Fruit fly (Drosophila melanogaster) whole organism, prepupa: ENCODE measurements around the gene Jon25Bi.

Experiments
- Blimp-1 ChIP-seq: fragments of 200-800 bp; sonication (Bioruptor generic); optimal IDR thresholded peaks from 3 replicates; lab custom pipeline; 2017; ENCODE audit warnings: missing biosample characterization, missing genetic modification characterization, mild to moderate bottlenecking, moderate library complexity, missing genetic modification reagents
- CG10631 ChIP-seq: fragments of 200-800 bp; sonication (Bioruptor generic); optimal IDR thresholded peaks from 2 replicates; lab custom pipeline; 2016; ENCODE audit warnings: missing biosample characterization, missing genetic modification characterization
- CG11762 ChIP-seq: fragments of 200-800 bp; sonication (Bioruptor generic); optimal IDR thresholded peaks from 3 replicates; lab custom pipeline; 2016; ENCODE audit warnings: missing biosample characterization, missing genetic modification characterization; ENCODE audit not compliant: insufficient read depth
- CG11902 ChIP-seq: fragments of 200-800 bp; sonication (Bioruptor generic); optimal IDR thresholded peaks from 3 replicates; lab custom pipeline; 2016; ENCODE audit warnings: missing biosample characterization, missing genetic modification characterization
- CG15336 ChIP-seq: fragments of 200-800 bp; sonication (Bioruptor generic); IDR thresholded peaks from 2 replicates; pipeline ENCODE4 v1.3.6; 2022; ENCODE audit warnings: missing biosample characterization, missing genetic modification characterization
- CG1621 ChIP-seq: fragments of 200-800 bp; sonication (Bioruptor generic); optimal IDR thresholded peaks from 3 replicates; lab custom pipeline; 2018; ENCODE audit warnings: missing biosample characterization, mild to moderate bottlenecking, missing genetic modification characterization
- CG16779 ChIP-seq: fragments of 200-800 bp; sonication (Bioruptor generic); optimal IDR thresholded peaks from 3 replicates; lab custom pipeline; 2017; ENCODE audit warnings: missing biosample characterization, mild to moderate bottlenecking, missing genetic modification characterization
- CG31627 ChIP-seq: fragments of 200-800 bp; sonication (Bioruptor generic); optimal IDR thresholded peaks from 3 replicates; lab custom pipeline; 2016; ENCODE audit warnings: missing biosample characterization, missing genetic modification characterization
- CG32006 ChIP-seq: fragments of 200-800 bp; sonication (Bioruptor generic); optimal IDR thresholded peaks from 3 replicates; lab custom pipeline; 2017; ENCODE audit warnings: missing biosample characterization, mild to moderate bottlenecking, missing genetic modification characterization
- CG34406 ChIP-seq: fragments of 200-800 bp; sonication (Bioruptor generic); optimal IDR thresholded peaks from 3 replicates; lab custom pipeline; 2016; ENCODE audit warnings: missing biosample characterization, missing genetic modification characterization
- CG3919 ChIP-seq: fragments of 200-800 bp; sonication (Bioruptor generic); optimal IDR thresholded peaks from 3 replicates; lab custom pipeline; 2016; ENCODE audit warnings: missing biosample characterization, missing genetic modification characterization
- CG4318 ChIP-seq: fragments of 200-800 bp; sonication (Bioruptor generic); optimal IDR thresholded peaks from 3 replicates; lab custom pipeline; 2017; ENCODE audit warnings: missing biosample characterization, mild to moderate bottlenecking, missing genetic modification characterization
- CG6276 ChIP-seq: fragments of 200-800 bp; sonication (Bioruptor generic); optimal IDR thresholded peaks from 2 replicates; lab custom pipeline; 2017; ENCODE audit warnings: missing biosample characterization, mild to moderate bottlenecking, missing genetic modification characterization
- CG6854 ChIP-seq: fragments of 200-800 bp; sonication (Bioruptor generic); optimal IDR thresholded peaks from 2 replicates; lab custom pipeline; 2017; ENCODE audit warnings: missing biosample characterization, mild to moderate bottlenecking, missing genetic modification characterization
- CG7368 ChIP-seq: fragments of 200-800 bp; sonication (Bioruptor generic); optimal IDR thresholded peaks from 3 replicates; lab custom pipeline; 2016; ENCODE audit warnings: missing biosample characterization, missing genetic modification characterization
- CG8119 ChIP-seq: fragments of 200-800 bp; sonication (Bioruptor generic); IDR thresholded peaks from 3 replicates; pipeline ENCODE4 v1.3.6; 2022; ENCODE audit warnings: missing biosample characterization, missing genetic modification characterization
- CG8319 ChIP-seq: fragments of 200-800 bp; sonication (Bioruptor generic); optimal IDR thresholded peaks from 3 replicates; lab custom pipeline; 2016; ENCODE audit warnings: missing biosample characterization, missing genetic modification characterization
- CG9139 ChIP-seq: fragments of 200-800 bp; sonication (Bioruptor generic); optimal IDR thresholded peaks from 3 replicates; lab custom pipeline; 2017; ENCODE audit warnings: missing biosample characterization, mild to moderate bottlenecking, missing genetic modification characterization
- Eip78C ChIP-seq: fragments of 200-800 bp; sonication (Bioruptor generic); peaks from one replicate; lab custom pipeline; 2016; ENCODE audit warnings: missing biosample characterization, missing genetic modification characterization
- Eip93F ChIP-seq: fragments of 200-800 bp; sonication (Bioruptor generic); optimal IDR thresholded peaks from 2 replicates; lab custom pipeline; 2016; ENCODE audit warnings: missing biosample characterization, mild to moderate bottlenecking, missing genetic modification characterization
- Ets21C ChIP-seq: fragments of 200-800 bp; sonication (Bioruptor generic); optimal IDR thresholded peaks from 3 replicates; lab custom pipeline; 2016; ENCODE audit warnings: missing biosample characterization, missing genetic modification characterization
- Ets96B ChIP-seq: fragments of 200-800 bp; optimal IDR thresholded peaks from 2 replicates; lab custom pipeline; 2019; ENCODE audit warnings: missing biosample characterization, mild to moderate bottlenecking, missing genetic modification characterization, moderate library complexity
- Gug ChIP-seq: fragments of 200-800 bp; sonication (Bioruptor generic); IDR thresholded peaks from 2 replicates; pipeline ENCODE4 v1.3.6; 2022; ENCODE audit warnings: missing biosample characterization, missing genetic modification characterization
- Hr38 ChIP-seq: sonication (Bioruptor generic); optimal IDR thresholded peaks from 2 replicates; lab custom pipeline; 2016; ENCODE audit warnings: missing biosample characterization, missing genetic modification characterization
- Hr39 ChIP-seq: fragments of 200-800 bp; sonication (Bioruptor generic); optimal IDR thresholded peaks from 2 replicates; lab custom pipeline; 2016; ENCODE audit warnings: missing biosample characterization, missing genetic modification characterization
- Hr4 ChIP-seq: fragments of 200-800 bp; sonication (Bioruptor generic); optimal IDR thresholded peaks from 3 replicates; lab custom pipeline; 2016; ENCODE audit warnings: missing biosample characterization, missing genetic modification characterization
- Lpt ChIP-seq: fragments of 200-800 bp; sonication (Bioruptor generic); optimal IDR thresholded peaks from 3 replicates; lab custom pipeline; 2016; ENCODE audit warnings: missing biosample characterization, missing genetic modification characterization
- Met ChIP-seq: fragments of 200-800 bp; sonication (Bioruptor generic); optimal IDR thresholded peaks from 3 replicates; lab custom pipeline; 2016; ENCODE audit warnings: missing biosample characterization, missing genetic modification characterization
- OdsH ChIP-seq: fragments of 200-800 bp; sonication (Bioruptor generic); optimal IDR thresholded peaks from 3 replicates; lab custom pipeline; 2016; ENCODE audit warnings: missing biosample characterization, missing genetic modification characterization
- Smox ChIP-seq: fragments of 200-800 bp; sonication (Bioruptor generic); optimal IDR thresholded peaks from 3 replicates; lab custom pipeline; 2016; ENCODE audit warnings: missing biosample characterization, missing genetic modification characterization
- Sox102F ChIP-seq: fragments of 200-800 bp; sonication (Bioruptor generic); optimal IDR thresholded peaks from 2 replicates; lab custom pipeline; 2016; ENCODE audit warnings: missing biosample characterization, mild to moderate bottlenecking, missing genetic modification characterization
- Sox15 ChIP-seq: fragments of 200-800 bp; sonication (Bioruptor generic); optimal IDR thresholded peaks from 3 replicates; lab custom pipeline; 2016; ENCODE audit warnings: missing biosample characterization, missing genetic modification characterization
- acj6 ChIP-seq: fragments of 200-800 bp; sonication (Bioruptor generic); optimal IDR thresholded peaks from 3 replicates; lab custom pipeline; 2016; ENCODE audit warnings: missing biosample characterization, missing genetic modification characterization
- cyc ChIP-seq: fragments of 200-800 bp; sonication (Bioruptor generic); optimal IDR thresholded peaks from 3 replicates; lab custom pipeline; 2016; ENCODE audit warnings: missing biosample characterization, missing genetic modification characterization
- dac ChIP-seq: fragments of 200-800 bp; sonication (Bioruptor generic); optimal IDR thresholded peaks from 2 replicates; lab custom pipeline; 2017; ENCODE audit warnings: missing biosample characterization, mild to moderate bottlenecking, missing genetic modification characterization
- dsx ChIP-seq: fragments of 200-800 bp; optimal IDR thresholded peaks from 3 replicates; lab custom pipeline; 2019; ENCODE audit warnings: missing biosample characterization, mild to moderate bottlenecking, missing genetic modification characterization, moderate library complexity; ENCODE audit not compliant: poor library complexity, severe bottlenecking
- eg ChIP-seq: fragments of 200-800 bp; sonication (Bioruptor generic); IDR thresholded peaks from 3 replicates; pipeline ENCODE4 v1.3.6; 2022; ENCODE audit warnings: missing biosample characterization, missing genetic modification characterization
- esn ChIP-seq: fragments of 200-800 bp; sonication (Bioruptor generic); optimal IDR thresholded peaks from 2 replicates; lab custom pipeline; 2016; ENCODE audit warnings: missing biosample characterization, mild to moderate bottlenecking, missing genetic modification characterization, moderate library complexity
- fd59A ChIP-seq: fragments of 200-800 bp; sonication (Bioruptor generic); optimal IDR thresholded peaks from 2 replicates; lab custom pipeline; 2017; ENCODE audit warnings: missing biosample characterization, mild to moderate bottlenecking, missing genetic modification characterization, missing genetic modification reagents
- fd85E ChIP-seq: fragments of 200-800 bp; sonication (Bioruptor generic); optimal IDR thresholded peaks from 3 replicates; lab custom pipeline; 2016; ENCODE audit warnings: missing biosample characterization, missing genetic modification characterization
- fkh ChIP-seq: fragments of 200-800 bp; sonication (Bioruptor generic); optimal IDR thresholded peaks from 3 replicates; lab custom pipeline; 2017; ENCODE audit warnings: missing biosample characterization, mild to moderate bottlenecking, missing genetic modification characterization, moderate library complexity
- lz ChIP-seq: fragments of 200-800 bp; sonication (Bioruptor generic); optimal IDR thresholded peaks from 3 replicates; lab custom pipeline; 2016; ENCODE audit warnings: missing biosample characterization, missing genetic modification characterization
- net ChIP-seq: fragments of 200-800 bp; sonication (Bioruptor generic); optimal IDR thresholded peaks from 3 replicates; lab custom pipeline; 2016; ENCODE audit warnings: missing biosample characterization, missing genetic modification characterization
- pdm3 ChIP-seq: fragments of 200-800 bp; sonication (Bioruptor generic); optimal IDR thresholded peaks from 3 replicates; lab custom pipeline; 2016; ENCODE audit warnings: missing biosample characterization, missing genetic modification characterization
- salr ChIP-seq, 2 experiments: fragments of 200-800 bp; sonication (Bioruptor generic); optimal IDR thresholded peaks; 3 replicates each; lab custom pipeline; 2016 to 2018; ENCODE audit warnings: missing biosample characterization in 2 of 2, missing genetic modification characterization in 2 of 2, mild to moderate bottlenecking in 1 of 2
- spab ChIP-seq: fragments of 200-800 bp; sonication (Bioruptor generic); optimal IDR thresholded peaks from 2 replicates; lab custom pipeline; 2017; ENCODE audit warnings: missing biosample characterization, mild to moderate bottlenecking, missing genetic modification characterization, missing genetic modification reagents
- svp ChIP-seq: fragments of 200-800 bp; sonication (Bioruptor generic); peaks from one replicate; lab custom pipeline; 2016; ENCODE audit warnings: missing biosample characterization, missing genetic modification characterization
- topi ChIP-seq: fragments of 200-800 bp; sonication (Bioruptor generic); optimal IDR thresholded peaks from 3 replicates; lab custom pipeline; 2016; ENCODE audit warnings: missing biosample characterization, missing genetic modification characterization
- vri ChIP-seq: fragments of 200-800 bp; sonication (Bioruptor generic); optimal IDR thresholded peaks from 3 replicates; lab custom pipeline; 2016; ENCODE audit warnings: missing biosample characterization, mild to moderate bottlenecking, missing genetic modification characterization

Gene Jon25Bi

dm6 chr2L:5000287-5000871 lies 45.4 kb upstream of the Jon25Bi start (continued):
- peak; percentile 70 for TF ChIP-seq CG32006 (GFP tag; lab: Kevin White, UChicago)
- TF ChIP-seq CG15336, result peak; percentile 87
- peak; percentile 69 for TF ChIP-seq fkh (GFP tag; lab: Kevin White, UChicago)
- TF ChIP-seq cyc (GFP tag; lab: Kevin White, UChicago), result peak; percentile 75
- TF ChIP-seq Ets96B (tag; lab: Kevin White, UChicago), result peak; percentile 87
- TF ChIP-seq Hr38 (GFP tag; lab: Kevin White, UChicago), result no peak
- TF ChIP-seq Eip93F (GFP tag; lab: Kevin White, UChicago), result peak; percentile 63
- peak; percentile 88 for TF ChIP-seq fd59A
- peak; percentile 78 for TF ChIP-seq CG10631

- peak; percentile 90 for TF ChIP-seq Eip78C
- peak; percentile 78 for TF ChIP-seq OdsH (GFP tag; lab: Kevin White, UChicago)
- peak; percentile 76 for TF ChIP-seq pdm3
- peak; percentile 52 for TF ChIP-seq CG11762 (GFP tag; lab: Kevin White, UChicago)
- peak; percentile 68 for TF ChIP-seq Ets96B (tag; lab: Kevin White, UChicago)
- TF ChIP-seq dsx, result no peak
- peak; percentile 80 for TF ChIP-seq svp (GFP tag; lab: Kevin White, UChicago)
- peak; percentile 57 for TF ChIP-seq Smox (GFP tag; lab: Kevin White, UChicago)
- TF ChIP-seq CG9139, result no peak
- no peak for TF ChIP-seq CG1621
- peak; percentile 62 for TF ChIP-seq lz
- peak; percentile 73 for TF ChIP-seq topi (GFP tag; lab: Kevin White, UChicago)
- peak; percentile 43 for TF ChIP-seq CG7368 (GFP tag; lab: Kevin White, UChicago)
- TF ChIP-seq CG8319 (GFP tag; lab: Kevin White, UChicago), result peak; percentile 22
- peak; percentile 77 for TF ChIP-seq Gug (GFP tag; lab: Robert Waterston, UW)
- peak; percentile 75 for TF ChIP-seq Hr39 (GFP tag; lab: Kevin White, UChicago)
- TF ChIP-seq CG4318, result peak; percentile 45
- TF ChIP-seq CG6854 (GFP tag; lab: Kevin White, UChicago), result no peak
- TF ChIP-seq CG34406 (GFP tag; lab: Kevin White, UChicago), result peak; percentile 47
- TF ChIP-seq acj6, result peak; percentile 77
- TF ChIP-seq Hr4 (GFP tag; lab: Kevin White, UChicago), result peak; percentile 87
- TF ChIP-seq Sox15 (GFP tag; lab: Kevin White, UChicago), result peak; percentile 54
- peak; percentile 60 for TF ChIP-seq Lpt (GFP tag; lab: Kevin White, UChicago)
- no peak for TF ChIP-seq fd85E (GFP tag; lab: Kevin White, UChicago)
- peak; percentile 87 for TF ChIP-seq vri (GFP tag; lab: Kevin White, UChicago)
- peak; percentile 38 for TF ChIP-seq CG11902
- TF ChIP-seq CG8119, result peak; percentile 75
- peak; percentile 46 for TF ChIP-seq dac (GFP tag; lab: Kevin White, UChicago)
- peak; percentile 61 for TF ChIP-seq esn (GFP tag; lab: Kevin White, UChicago)
- peak; percentile 54 to 64 for TF ChIP-seq salr (GFP tag; optimal IDR thresholded peaks at IDR 0.05; lab: Kevin White, UChicago)
- peak; percentile 55 for TF ChIP-seq Ets21C (GFP tag; lab: Kevin White, UChicago)
- TF ChIP-seq eg (GFP tag; lab: Robert Waterston, UW), result peak; percentile 91
- peak; percentile 73 for TF ChIP-seq CG6276 (GFP tag; lab: Kevin White, UChicago)
- peak; percentile 59 for TF ChIP-seq Sox102F
- TF ChIP-seq spab (GFP tag; lab: Kevin White, UChicago), result peak; percentile 64
- peak; percentile 73 for TF ChIP-seq Met
- TF ChIP-seq CG10631, result peak; percentile 74
- TF ChIP-seq net (GFP tag; lab: Kevin White, UChicago), result peak; percentile 67
- TF ChIP-seq CG31627 (GFP tag; lab: Kevin White, UChicago), result peak; percentile 74
- no peak for TF ChIP-seq Blimp-1 (GFP tag; lab: Kevin White, UChicago)
- peak; percentile 57 for TF ChIP-seq fd59A
- TF ChIP-seq CG3919, result peak; percentile 77
- TF ChIP-seq CG16779 (tag; lab: Kevin White, UChicago), result peak; percentile 56
Observed at dm6 chr2L:4999389-5000032, 44.6 kb upstream of the Jon25Bi start.
